Worm (Caenorhabditis elegans): ENCODE results near the gene F52H3.6.

- TF ChIP-seq dao-5 (tag; optimal IDR thresholded peaks at IDR 0.05), result no peak
- TF ChIP-seq him-1 (tag; optimal IDR thresholded peaks at IDR 0.05), result no peak
- TF ChIP-seq W03F9.2 (tag; optimal IDR thresholded peaks at IDR 0.05), result no peak
These were observed 45.8 kb downstream of the F52H3.6 start for ce11 chrII:9982437-9982836.
